Worm (Caenorhabditis elegans) whole organism, young adult: ENCODE results near the gene glb-29.

Experiments used
- B0336.3 ChIP-seq: fragments of 200-800 bp; sonication (Bioruptor generic); IDR thresholded peaks from 2 replicates; pipeline ENCODE4 v1.3.6; 2022; ENCODE audit warnings: missing genetic modification characterization, missing compliant biosample characterization
- F10E7.11 ChIP-seq: sonication (generic microtip); optimal IDR thresholded peaks from 2 replicates; lab custom pipeline; 2017; ENCODE audit warnings: mild to moderate bottlenecking, missing genetic modification characterization, moderate library complexity, missing compliant biosample characterization
- F33H1.4 ChIP-seq: fragments of 200-800 bp; sonication (Bioruptor generic); IDR thresholded peaks from 2 replicates; pipeline ENCODE4 v1.3.6; 2022; ENCODE audit warnings: missing genetic modification reagents, missing genetic modification characterization, missing compliant biosample characterization
- F49E8.2 ChIP-seq: sonication (generic microtip); optimal IDR thresholded peaks from 3 replicates; lab custom pipeline; 2017; ENCODE audit warnings: missing genetic modification characterization, mild to moderate bottlenecking, missing compliant biosample characterization, antibody characterized with exemption, moderate library complexity; ENCODE audit not compliant: insufficient read depth
- F57C9.4 ChIP-seq: sonication (generic microtip); optimal IDR thresholded peaks from 2 replicates; lab custom pipeline; 2017; ENCODE audit warnings: mild to moderate bottlenecking, missing genetic modification characterization, missing compliant biosample characterization
- T07F8.4 ChIP-seq: sonication (generic microtip); optimal IDR thresholded peaks from 2 replicates; lab custom pipeline; 2016; ENCODE audit warnings: mild to moderate bottlenecking, missing genetic modification characterization, moderate library complexity, missing compliant biosample characterization
- Y53G8AR.9 ChIP-seq: fragments of 200-800 bp; sonication (Bioruptor generic); conservative IDR thresholded peaks from 2 replicates; pipeline ENCODE4 v1.3.6; 2022; ENCODE audit warnings: missing genetic modification reagents, missing genetic modification characterization, missing compliant biosample characterization
- Y56A3A.18 ChIP-seq: fragments of 200-800 bp; sonication (Bioruptor generic); IDR thresholded peaks from 2 replicates; pipeline ENCODE4 v1.3.6; 2022; ENCODE audit warnings: missing genetic modification reagents, missing genetic modification characterization, missing compliant biosample characterization
- Y79H2A.3 ChIP-seq: fragments of 200-800 bp; sonication (Bioruptor generic); conservative IDR thresholded peaks from 2 replicates; pipeline ENCODE4 v1.3.6; 2022; ENCODE audit warnings: missing genetic modification reagents, missing genetic modification characterization, missing compliant biosample characterization
- ZK185.1 ChIP-seq: sonication (generic microtip); optimal IDR thresholded peaks from 2 replicates; lab custom pipeline; 2016; ENCODE audit warnings: mild to moderate bottlenecking, missing genetic modification characterization, missing compliant biosample characterization; ENCODE audit not compliant: poor library complexity, severe bottlenecking
- atf-7 ChIP-seq: sonication (generic microtip); optimal IDR thresholded peaks from 2 replicates; lab custom pipeline; 2017; ENCODE audit warnings: mild to moderate bottlenecking, missing genetic modification characterization, missing compliant biosample characterization
- attf-3 ChIP-seq: fragments of 200-800 bp; sonication (Bioruptor generic); conservative IDR thresholded peaks from 2 replicates; pipeline ENCODE4 v1.3.6; 2022; ENCODE audit warnings: missing genetic modification reagents, missing genetic modification characterization, missing compliant biosample characterization
- attf-5 ChIP-seq: fragments of 200-800 bp; sonication (Bioruptor generic); optimal IDR thresholded peaks from 2 replicates; lab custom pipeline; 2018; ENCODE audit warnings: mild to moderate bottlenecking, missing genetic modification characterization, missing compliant biosample characterization
- cebp-1 ChIP-seq, 2 experiments: fragments of 200-800 bp in 1 of 2; sonication (Bioruptor generic) in 1 of 2; sonication (generic microtip) in 1 of 2; IDR thresholded peaks in 1 of 2; optimal IDR thresholded peaks in 1 of 2; 2 replicates each; pipeline versions ENCODE4 v1.3.6 to Lab custom; 2017 to 2022; ENCODE audit warnings: missing compliant biosample characterization in 2 of 2, missing genetic modification characterization in 2 of 2, mild to moderate bottlenecking in 1 of 2, missing genetic modification reagents in 1 of 2, moderate library complexity in 1 of 2
- ceh-100 ChIP-seq: fragments of 200-800 bp; sonication (Bioruptor generic); IDR thresholded peaks from 2 replicates; pipeline ENCODE4 v1.3.6; 2022; ENCODE audit warnings: missing genetic modification reagents, missing genetic modification characterization, missing compliant biosample characterization
- chd-7 ChIP-seq: sonication (generic microtip); optimal IDR thresholded peaks from 2 replicates; lab custom pipeline; 2016; ENCODE audit warnings: mild to moderate bottlenecking, missing genetic modification characterization, moderate library complexity, missing compliant biosample characterization
- dox-1 ChIP-seq: fragments of 200-800 bp; sonication (Bioruptor generic); IDR thresholded peaks from 2 replicates; pipeline ENCODE4 v1.3.6; 2022; ENCODE audit warnings: missing genetic modification reagents, missing genetic modification characterization, missing compliant biosample characterization
- dpl-1 ChIP-seq: fragments of 150-350 bp; optimal IDR thresholded peaks from 2 replicates; lab custom pipeline; 2014; ENCODE audit warnings: missing biosample characterization, missing genetic modification reagents, missing genetic modification characterization
- egl-18 ChIP-seq: fragments of 200-800 bp; sonication (Bioruptor generic); IDR thresholded peaks from 2 replicates; pipeline ENCODE4 v1.3.6; 2022; ENCODE audit warnings: missing genetic modification reagents, missing genetic modification characterization, missing compliant biosample characterization
- fkh-3 ChIP-seq: sonication (generic microtip); optimal IDR thresholded peaks from 2 replicates; lab custom pipeline; 2016; ENCODE audit warnings: mild to moderate bottlenecking, missing genetic modification characterization, missing compliant biosample characterization
- hmg-20 ChIP-seq: fragments of 200-800 bp; sonication (Bioruptor generic); IDR thresholded peaks from 2 replicates; pipeline ENCODE4 v1.3.6; 2022; ENCODE audit warnings: missing genetic modification reagents, missing genetic modification characterization, missing compliant biosample characterization
- hrde-1 ChIP-seq: sonication (generic microtip); optimal IDR thresholded peaks from 2 replicates; lab custom pipeline; 2016; ENCODE audit warnings: missing genetic modification characterization, mild to moderate bottlenecking, missing compliant biosample characterization, moderate library complexity, missing genotype, missing genetic modification reagents, borderline replicate concordance
- let-526 ChIP-seq: fragments of 200-800 bp; sonication (Bioruptor generic); IDR thresholded peaks from 2 replicates; pipeline ENCODE4 v1.3.6; 2022; ENCODE audit warnings: missing genetic modification reagents, missing genetic modification characterization, missing compliant biosample characterization
- let-607 ChIP-seq, 2 experiments: fragments of 200-800 bp in 1 of 2; sonication (Bioruptor generic) in 1 of 2; sonication (generic microtip) in 1 of 2; optimal IDR thresholded peaks; 2 replicates each; lab custom pipeline; 2016 to 2018; ENCODE audit warnings: mild to moderate bottlenecking in 2 of 2, missing compliant biosample characterization in 2 of 2, missing genetic modification characterization in 2 of 2, moderate library complexity in 2 of 2, missing genotype in 1 of 2
- lin-35 ChIP-seq, 3 experiments: fragments of 150-350 bp in 2 of 3; sonication (generic microtip) in 1 of 3; optimal IDR thresholded peaks; 2 replicates each; lab custom pipeline; 2014 to 2018; ENCODE audit warnings: missing biosample characterization in 3 of 3, missing genetic modification characterization in 3 of 3, missing genetic modification reagents in 3 of 3
- lin-54 ChIP-seq: fragments of 200-800 bp; sonication (Bioruptor generic); optimal IDR thresholded peaks from 2 replicates; lab custom pipeline; 2018; ENCODE audit warnings: mild to moderate bottlenecking, missing genetic modification characterization, missing compliant biosample characterization
- madf-10 ChIP-seq: sonication (generic microtip); optimal IDR thresholded peaks from 2 replicates; lab custom pipeline; 2016; ENCODE audit warnings: mild to moderate bottlenecking, missing genetic modification characterization, missing compliant biosample characterization
- madf-3 ChIP-seq: fragments of 200-800 bp; sonication (Bioruptor generic); IDR thresholded peaks from 2 replicates; pipeline ENCODE4 v1.3.6; 2022; ENCODE audit warnings: missing genetic modification reagents, missing genetic modification characterization, missing compliant biosample characterization
- madf-6 ChIP-seq: fragments of 200-800 bp; sonication (Bioruptor generic); IDR thresholded peaks from 2 replicates; pipeline ENCODE4 v1.3.6; 2022; ENCODE audit warnings: missing genetic modification reagents, missing genetic modification characterization, missing compliant biosample characterization
- mcd-1 ChIP-seq: fragments of 200-800 bp; sonication (Bioruptor generic); IDR thresholded peaks from 2 replicates; pipeline ENCODE4 v1.3.6; 2022; ENCODE audit warnings: missing genetic modification reagents, missing genetic modification characterization, missing compliant biosample characterization
- mel-28 ChIP-seq: sonication (generic microtip); optimal IDR thresholded peaks from 2 replicates; lab custom pipeline; 2016; ENCODE audit warnings: borderline replicate concordance, mild to moderate bottlenecking, missing genetic modification characterization, missing compliant biosample characterization
- mxl-1 ChIP-seq: sonication (generic microtip); optimal IDR thresholded peaks from 2 replicates; lab custom pipeline; 2016; ENCODE audit warnings: missing genetic modification characterization, missing compliant biosample characterization
- nhr-27 ChIP-seq: fragments of 200-800 bp; sonication (Bioruptor generic); optimal IDR thresholded peaks from 2 replicates; lab custom pipeline; 2018; ENCODE audit warnings: mild to moderate bottlenecking, missing genetic modification characterization, moderate library complexity, missing compliant biosample characterization
- rcor-1 ChIP-seq: fragments of 200-800 bp; sonication (Bioruptor generic); IDR thresholded peaks from 2 replicates; pipeline ENCODE4 v1.3.6; 2022; ENCODE audit warnings: missing genetic modification reagents, missing genetic modification characterization, missing compliant biosample characterization
- repo-1 ChIP-seq: sonication (generic microtip); optimal IDR thresholded peaks from 2 replicates; lab custom pipeline; 2017; ENCODE audit warnings: mild to moderate bottlenecking, missing genetic modification characterization, missing compliant biosample characterization
- snpc-3.4 ChIP-seq: sonication (generic microtip); optimal IDR thresholded peaks from 2 replicates; lab custom pipeline; 2017; ENCODE audit warnings: missing genetic modification characterization, mild to moderate bottlenecking, missing compliant biosample characterization, antibody characterized with exemption, moderate library complexity, missing genotype, missing genetic modification reagents
- xnd-1 ChIP-seq: sonication (generic microtip); optimal IDR thresholded peaks from 2 replicates; lab custom pipeline; 2016; ENCODE audit warnings: missing genotype, missing genetic modification reagents, missing genetic modification characterization, missing compliant biosample characterization
- zfh-2 ChIP-seq: fragments of 200-800 bp; sonication (Bioruptor generic); conservative IDR thresholded peaks from 2 replicates; pipeline ENCODE4 v1.3.6; 2022; ENCODE audit warnings: missing genetic modification reagents, missing genetic modification characterization, missing compliant biosample characterization
- zim-3 ChIP-seq: sonication (generic microtip); optimal IDR thresholded peaks from 2 replicates; lab custom pipeline; 2017; ENCODE audit warnings: mild to moderate bottlenecking, missing genetic modification characterization, moderate library complexity, missing compliant biosample characterization
- ztf-25 ChIP-seq: fragments of 200-800 bp; sonication (Bioruptor generic); IDR thresholded peaks from 2 replicates; pipeline ENCODE4 v1.3.6; 2022; ENCODE audit warnings: missing genetic modification reagents, missing genetic modification characterization, missing compliant biosample characterization
- ztf-3 ChIP-seq: fragments of 200-800 bp; sonication (Bioruptor generic); optimal IDR thresholded peaks from 2 replicates; lab custom pipeline; 2018; ENCODE audit warnings: mild to moderate bottlenecking, missing genetic modification characterization, missing compliant biosample characterization

glb-29 gene

DNA sequence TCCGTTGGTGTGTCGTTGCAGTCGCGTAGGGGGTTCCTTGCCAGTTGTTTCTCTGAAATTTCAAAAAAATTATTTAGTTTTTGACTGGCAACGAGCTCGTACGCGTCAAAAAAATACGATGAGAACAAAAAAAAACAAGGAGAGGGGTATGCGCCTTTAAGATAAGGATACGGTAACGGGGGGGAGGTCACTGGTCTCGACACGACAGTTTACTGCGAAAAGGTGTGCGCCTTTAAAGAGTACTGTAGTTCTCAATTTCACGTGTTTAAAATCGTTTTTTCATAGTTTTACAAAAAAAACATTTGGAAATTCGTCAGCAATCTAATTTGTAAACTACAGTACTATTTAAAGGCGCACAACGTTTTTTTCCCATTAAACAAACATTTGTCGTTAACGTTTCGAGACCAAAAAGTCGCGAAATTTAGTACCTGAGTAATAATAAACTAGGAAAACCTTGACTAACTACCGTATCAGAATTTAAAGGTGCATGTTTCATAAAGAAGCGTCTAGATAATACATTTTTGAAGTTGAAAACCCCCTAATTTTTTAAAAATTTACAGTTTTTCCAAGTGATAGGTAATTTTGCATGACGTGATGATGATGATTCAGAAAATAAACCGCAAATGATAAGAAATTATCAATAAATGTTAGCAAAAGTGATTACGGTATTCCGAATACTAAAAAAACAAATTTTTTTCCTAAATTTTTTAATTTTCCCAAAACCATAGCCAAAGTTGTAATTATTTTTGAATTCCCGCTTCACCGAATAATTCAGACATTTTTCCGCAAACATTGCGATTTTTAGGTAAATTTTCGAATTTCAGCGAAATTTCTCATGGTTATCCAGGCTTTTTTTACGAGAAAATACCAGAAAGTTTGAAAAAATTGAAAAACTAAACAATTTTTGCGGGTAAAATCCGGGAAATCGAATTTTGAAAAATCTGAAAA lies 34.5 kb upstream of the glb-29 start (continued):
- TF ChIP-seq mcd-1 (GFP tag; lab: Robert Waterston, UW): 0 out of 2 replicates have a peak, but pooled peaks have one; percentile 24
- TF ChIP-seq xnd-1 (tag; lab: Kevin White, UChicago): peak; percentile 65
- peak; percentile 22 to 50 for TF ChIP-seq let-607 (tag; optimal IDR thresholded peaks at IDR 0.05; lab: Kevin White, UChicago)
- TF ChIP-seq cebp-1 (GFP tag; IDR thresholded peaks at IDR 0.05; lab: Robert Waterston, UW): no peak
- TF ChIP-seq cebp-1 (tag; optimal IDR thresholded peaks at IDR 0.05; lab: Kevin White, UChicago): peak; percentile 74
- peak; percentile 42 for TF ChIP-seq B0336.3 (GFP tag; lab: Robert Waterston, UW)
- TF ChIP-seq chd-7 (tag; lab: Kevin White, UChicago): peak; percentile 68
- TF ChIP-seq lin-54: peak; percentile 50
- TF ChIP-seq dox-1 (GFP tag; lab: Robert Waterston, UW): peak; percentile 35; the same call in 1 of the 2 replicates
- TF ChIP-seq mel-28 (tag; lab: Kevin White, UChicago): no peak
- no peak for TF ChIP-seq let-526 (GFP tag; lab: Robert Waterston, UW)
- TF ChIP-seq attf-5: no peak
- peak; percentile 84 for TF ChIP-seq atf-7
- TF ChIP-seq zfh-2 (GFP tag; lab: Robert Waterston, UW): no peak
- 0 out of 2 replicates have a peak, but pooled peaks have one; percentile 51 for TF ChIP-seq egl-18 (GFP tag; lab: Robert Waterston, UW)
- 0 out of 2 replicates have a peak, but pooled peaks have one; percentile 28 for TF ChIP-seq attf-3 (GFP tag; lab: Robert Waterston, UW)
- peak in 1 of 3 experiments; percentile 22 for TF ChIP-seq lin-35 (GFP tag; optimal IDR thresholded peaks at IDR 0.05; lab: Kevin White, UChicago)
- TF ChIP-seq T07F8.4 (tag; lab: Kevin White, UChicago): no peak
- peak; percentile 93 for TF ChIP-seq madf-6 (GFP tag; lab: Robert Waterston, UW)
- TF ChIP-seq mxl-1: no peak
- TF ChIP-seq snpc-3.4 (tag; lab: Kevin White, UChicago): peak; percentile 33
- TF ChIP-seq fkh-3: peak; percentile 34
- TF ChIP-seq dpl-1 (GFP tag; lab: Kevin White, UChicago): peak; percentile 8
- TF ChIP-seq nhr-27 (tag; lab: Kevin White, UChicago): peak; percentile 17
- TF ChIP-seq F33H1.4 (GFP tag; lab: Robert Waterston, UW): peak; percentile 82
- TF ChIP-seq rcor-1 (GFP tag; lab: Robert Waterston, UW): no peak
- peak; percentile 36 for TF ChIP-seq repo-1 (tag; lab: Kevin White, UChicago)
- peak; percentile 43 for TF ChIP-seq ZK185.1 (tag; lab: Kevin White, UChicago)
- no peak for TF ChIP-seq madf-10
- TF ChIP-seq Y79H2A.3 (GFP tag; lab: Robert Waterston, UW): 0 out of 2 replicates have a peak, but pooled peaks have one; percentile 32

ce11 chrII:11976727-11977259 lies 32.1 kb upstream of the glb-29 start:
- TF ChIP-seq F10E7.11 (tag; lab: Kevin White, UChicago) (no peak), lin-35 (GFP tag; optimal IDR thresholded peaks at IDR 0.05; lab: Kevin White, UChicago) (peak in 1 of 3 experiments; percentile 4)

- TF ChIP-seq F49E8.2 (tag; lab: Kevin White, UChicago): no peak
- TF ChIP-seq ZK185.1 (tag; lab: Kevin White, UChicago): no peak
- TF ChIP-seq hmg-20: no peak
- no peak for TF ChIP-seq ztf-3 (GFP tag; lab: Kevin White, UChicago)
- TF ChIP-seq zim-3 (tag; lab: Kevin White, UChicago): no peak
- 0 out of 2 replicates have a peak, but pooled peaks have one; percentile 68 for TF ChIP-seq madf-3 (GFP tag; lab: Robert Waterston, UW)
- TF ChIP-seq ceh-100 (GFP tag; lab: Robert Waterston, UW): peak; percentile 46; the same call in 1 of the 2 replicates
- peak; percentile 25; the same call in 1 of the 2 replicates for TF ChIP-seq Y56A3A.18 (GFP tag; lab: Robert Waterston, UW)
- peak; percentile 66; the same call in 1 of the 2 replicates for TF ChIP-seq Y53G8AR.9 (GFP tag; lab: Robert Waterston, UW)
- peak; percentile 51 for TF ChIP-seq F57C9.4 (tag; lab: Kevin White, UChicago)
- peak; percentile 89 for TF ChIP-seq hrde-1
- TF ChIP-seq madf-6 (GFP tag; lab: Robert Waterston, UW): peak; percentile 43
- no peak for TF ChIP-seq ztf-25
- TF ChIP-seq chd-7 (tag; lab: Kevin White, UChicago): peak; percentile 67
Measured at ce11 chrII:11977363-11977762, 31.5 kb upstream of the glb-29 start, which contains the start of gene Y17G7B.21. TSS of gene Y17G7B.21 (minus strand) at chrII:11977661.
